Worm (Caenorhabditis elegans) whole organism, early embryonic: Measurements from ENCODE around the gene C17H12.2.

ENCODE experiments used
- ceh-13 ChIP-seq: fragments of 200-800 bp; sonication (Bioruptor generic); optimal IDR thresholded peaks from 2 replicates; lab custom pipeline; 2018; ENCODE audit warnings: mild to moderate bottlenecking, missing genetic modification characterization, missing compliant biosample characterization
- flt-1 ChIP-seq: fragments of 200-800 bp; sonication (Bioruptor generic); IDR thresholded peaks from 2 replicates; pipeline ENCODE4 v1.3.6; 2022; ENCODE audit warnings: missing genetic modification characterization, missing compliant biosample characterization

DNA sequence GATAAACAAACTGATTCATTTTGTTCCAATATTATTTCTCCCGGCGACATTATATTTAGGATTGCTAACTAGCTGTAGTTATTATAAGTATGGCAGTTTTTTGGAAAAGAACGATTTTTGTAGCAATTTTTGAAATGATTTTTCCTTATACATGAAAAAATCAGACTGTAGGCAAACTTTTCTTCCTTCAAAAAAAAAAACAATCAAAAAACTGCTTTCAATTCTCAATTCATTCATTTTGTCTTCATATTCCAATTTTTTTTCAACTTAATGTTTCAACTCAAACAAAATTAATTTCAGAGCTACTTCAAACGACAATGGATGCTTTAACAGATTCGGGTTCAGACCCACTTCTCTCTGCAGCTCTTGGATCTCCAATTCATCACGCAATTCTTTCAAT lies 21.5 kb upstream of the C17H12.2 start, which contains the start of gene ceh-48:
- no peak for TF ChIP-seq ceh-13 (GFP tag; lab: Kevin White, UChicago)
- no peak for TF ChIP-seq flt-1 (GFP tag; lab: Robert Waterston, UW)
